Worm (Caenorhabditis elegans): ENCODE data around the gene srh-85.
"Not testable (repeated sequence)": the region's sequence is repeated elsewhere in the genome, so short reads cannot be mapped to it uniquely, and the experiment has no call there.

Gene srh-85

DNA sequence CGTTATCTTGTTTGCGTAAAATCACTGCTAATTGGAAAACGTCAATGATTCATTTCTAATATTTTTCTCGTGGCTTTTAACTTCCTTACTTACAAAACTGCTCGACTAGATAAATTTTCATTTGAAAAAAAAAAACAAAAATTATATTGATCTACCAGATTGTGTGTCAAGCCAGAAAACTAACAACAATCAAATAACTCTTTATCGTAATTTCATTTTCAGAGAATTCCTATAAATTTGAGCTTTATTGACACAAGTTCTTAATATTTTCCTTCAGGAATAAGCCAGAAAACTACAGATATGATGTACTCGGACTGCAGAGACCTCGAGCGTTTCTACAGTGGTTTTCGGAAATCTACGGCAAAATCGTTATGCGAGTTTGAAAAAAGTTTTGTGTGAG lies 11.0 kb downstream of the srh-85 start, which contains the start of gene srw-124:
TSS of gene srw-124 (plus strand) at position 301 of the 400 bp plus-strand sequence.
- TF ChIP-seq lir-3 (tag; optimal IDR thresholded peaks at IDR 0.05; ENCODE audit: poor library complexity) (no peak), irx-1 (tag; optimal IDR thresholded peaks at IDR 0.05) (no peak), snu-23 (GFP tag; optimal IDR thresholded peaks at IDR 0.05) (no peak), nhr-84 (tag; optimal IDR thresholded peaks at IDR 0.05) (no peak), ceh-88 (GFP tag; IDR thresholded peaks at IDR 0.05) (no peak), ceh-90 (tag; optimal IDR thresholded peaks at IDR 0.05) (no peak), ets-5 (GFP tag; IDR thresholded peaks at IDR 0.05) (no peak), nhr-11 (tag; optimal IDR thresholded peaks at IDR 0.05) (no peak), lsy-2 (tag; optimal IDR thresholded peaks at IDR 0.05) (no peak), dsc-1 (tag; optimal IDR thresholded peaks at IDR 0.05) (no peak), sox-4 (tag; optimal IDR thresholded peaks at IDR 0.05) (no peak), sup-37 (GFP tag; optimal IDR thresholded peaks at IDR 0.05) (no peak), nhr-237 (tag; optimal IDR thresholded peaks at IDR 0.05) (no peak), grh-1 (GFP tag; IDR thresholded peaks at IDR 0.05) (no peak), Y116A8C.19 (tag; optimal IDR thresholded peaks at IDR 0.05; ENCODE audit: borderline replicate concordance) (no peak), zag-1 (tag; optimal IDR thresholded peaks at IDR 0.05) (no peak), egl-13 (tag; optimal IDR thresholded peaks at IDR 0.05) (no peak), ces-1 (GFP tag; optimal IDR thresholded peaks at IDR 0.05) (no peak), xbp-1 (tag; optimal IDR thresholded peaks at IDR 0.05) (no peak)

DNA sequence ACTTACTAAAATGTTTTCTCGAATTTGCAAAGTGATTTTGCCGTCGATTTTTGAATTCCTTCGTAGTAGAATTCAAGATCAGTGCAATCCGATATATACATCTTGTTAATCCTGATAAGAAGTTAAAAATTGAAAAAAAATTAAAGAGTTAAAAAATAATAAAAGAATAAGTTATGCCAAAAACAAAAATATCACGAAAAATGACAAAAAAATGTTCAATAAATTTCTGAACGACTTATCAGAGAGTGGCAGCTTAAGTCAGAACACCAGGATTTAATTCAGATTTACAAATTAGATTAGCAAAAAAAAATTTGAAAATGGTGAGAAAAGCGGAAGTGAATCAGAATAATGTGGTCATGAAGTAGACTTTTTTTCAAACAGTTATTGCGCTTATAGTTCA lies 12.0 kb downstream of the srh-85 start, which contains the start of gene srw-123:
TSS of gene srw-123 (minus strand) at position 101 of the 400 bp plus-strand sequence.
- TF ChIP-seq pag-3 (tag; optimal IDR thresholded peaks at IDR 0.05; ENCODE audit: borderline replicate concordance, insufficient read depth); dsc-1 (tag; optimal IDR thresholded peaks at IDR 0.05); hpl-2 (GFP tag; optimal IDR thresholded peaks at IDR 0.05): not testable (repeated sequence)

- TF ChIP-seq fkh-4 (tag; optimal IDR thresholded peaks at IDR 0.05; ENCODE audit: borderline replicate concordance) (no peak), ceh-82 (tag; optimal IDR thresholded peaks at IDR 0.05) (no peak), nhr-11 (tag; optimal IDR thresholded peaks at IDR 0.05) (no peak), lsy-2 (tag; optimal IDR thresholded peaks at IDR 0.05) (no peak), hlh-4 (tag; optimal IDR thresholded peaks at IDR 0.05) (no peak), zip-4 (GFP tag; optimal IDR thresholded peaks at IDR 0.05) (no peak), ceh-63 (GFP tag; optimal IDR thresholded peaks at IDR 0.05) (no peak), hlh-17 (GFP tag; optimal IDR thresholded peaks at IDR 0.05; ENCODE audit: borderline replicate concordance) (no peak)
Measured at ce11 chrV:2971307-2971999, 15.9 kb downstream of the srh-85 start, which contains the start of gene srw-129. Gene srw-129, plus strand, starts transcription at chrV:2971949.

- no peak for TF ChIP-seq ceh-88 (GFP tag; IDR thresholded peaks at IDR 0.05)
- TF ChIP-seq isw-1 (GFP tag; IDR thresholded peaks at IDR 0.05): no peak
- TF ChIP-seq unc-98 (GFP tag; IDR thresholded peaks at IDR 0.05): no peak
- no peak for TF ChIP-seq lin-35 (GFP tag; optimal IDR thresholded peaks at IDR 0.05)
- TF ChIP-seq lsy-2 (tag; optimal IDR thresholded peaks at IDR 0.05): no peak
- no peak for TF ChIP-seq lin-13 (GFP tag; optimal IDR thresholded peaks at IDR 0.05)
- no peak for TF ChIP-seq nhr-90 (tag; optimal IDR thresholded peaks at IDR 0.05; ENCODE audit: poor library complexity)
- TF ChIP-seq vab-15 (tag; optimal IDR thresholded peaks at IDR 0.05): no peak
Measured at ce11 chrV:2964786-2965185, 22.5 kb downstream of the srh-85 start, which contains the start of gene srh-88. Gene srh-88, minus strand, starts transcription at chrV:2964886.

- TF ChIP-seq F16B12.6 (tag; optimal IDR thresholded peaks at IDR 0.05): no peak
Measured at ce11 chrV:2962960-2963359, 24.3 kb downstream of the srh-85 start, which contains the start of gene srw-138. Gene srw-138, minus strand, starts transcription at chrV:2963060.
